Fruit fly (Drosophila melanogaster) whole organism: ENCODE measurements around the gene abd-A.

Experiments
- CG8478 ChIP-seq: fragments of >200 bp; optimal IDR thresholded peaks from 2 replicates; lab custom pipeline; 2018; ENCODE audit warnings: inconsistent platforms
- Dll ChIP-seq: fragments of >200 bp; optimal IDR thresholded peaks from 2 replicates; lab custom pipeline; 2017
- EcR ChIP-seq, 2 experiments: fragments of >200 bp; optimal IDR thresholded peaks; 2 replicates each; lab custom pipeline; 2017; ENCODE audit warnings: missing biosample characterization in 2 of 2, missing genetic modification characterization in 2 of 2, missing genetic modification reagents in 2 of 2
- pan ChIP-seq: fragments of >200 bp; optimal IDR thresholded peaks from 2 replicates; lab custom pipeline; 2017
- psq ChIP-seq: fragments of >200 bp; optimal IDR thresholded peaks from 2 replicates; lab custom pipeline; 2017
- usp ChIP-seq: fragments of >200 bp; optimal IDR thresholded peaks from 2 replicates; lab custom pipeline; 2017; ENCODE audit warnings: missing biosample characterization, missing genetic modification characterization, mixed read lengths

The abd-A gene

DNA sequence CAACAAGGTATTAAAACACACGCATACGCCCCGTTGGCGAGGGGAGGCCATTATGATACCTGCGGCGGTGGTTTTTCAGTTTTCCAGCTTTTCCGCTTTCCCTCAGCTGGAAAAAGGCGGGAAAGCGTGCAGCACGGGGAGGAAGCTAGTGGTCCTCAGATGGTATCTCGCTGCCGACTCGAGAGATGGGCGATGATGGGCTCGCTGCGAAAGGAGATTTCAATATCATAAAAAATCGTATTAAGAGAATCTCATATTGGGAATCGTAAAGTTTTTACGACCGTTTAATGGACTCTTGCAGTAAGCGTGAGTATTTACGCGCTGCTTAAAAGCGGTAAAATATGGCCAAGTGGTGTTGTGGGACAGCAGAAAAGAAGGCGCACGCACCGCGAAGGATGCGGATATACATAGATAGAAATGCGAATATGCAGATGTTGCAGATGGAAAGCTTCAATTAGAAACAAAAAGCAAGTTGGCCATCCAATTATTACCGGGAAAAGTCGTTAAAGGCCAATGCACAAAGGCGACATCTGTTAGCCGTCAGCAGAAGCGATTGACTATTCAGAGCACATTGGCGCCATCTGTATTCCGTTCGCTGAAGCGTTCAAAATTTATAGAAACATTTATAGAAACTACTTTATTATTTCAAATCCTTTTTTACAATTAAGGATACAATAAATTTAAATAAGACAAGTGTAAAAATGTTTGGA lies 4.6 kb upstream of the abd-A start:
- no peak for TF ChIP-seq CG8478 (lab: Kevin White, UChicago)

DNA sequence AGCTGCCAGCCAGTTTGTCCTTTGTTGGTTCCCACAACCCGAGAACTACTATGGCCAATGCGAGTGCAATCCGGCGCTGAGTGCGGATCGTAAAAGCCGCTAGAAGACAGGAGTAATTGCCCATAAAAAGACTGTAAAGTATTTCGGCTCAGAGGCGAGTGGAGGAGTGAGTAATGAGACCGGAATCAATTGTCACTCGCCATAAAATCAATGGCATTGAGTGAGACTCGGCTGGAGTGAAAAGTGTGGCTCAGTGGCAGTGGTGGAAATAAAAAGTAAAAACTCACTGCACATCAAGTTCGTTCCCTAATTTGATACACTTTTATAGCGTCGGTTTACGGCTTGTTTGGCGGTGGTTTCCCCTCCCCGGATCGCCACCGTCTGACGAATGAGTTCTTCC lies 3.2 kb upstream of the abd-A start:
- TF ChIP-seq Dll (no peak), usp (GFP tag; lab: Kevin White, UChicago) (no peak), EcR (GFP tag; optimal IDR thresholded peaks at IDR 0.05; lab: Kevin White, UChicago) (no peak), psq (lab: Kevin White, UChicago) (no peak), pan (no peak), CG8478 (lab: Kevin White, UChicago) (no peak)

DNA sequence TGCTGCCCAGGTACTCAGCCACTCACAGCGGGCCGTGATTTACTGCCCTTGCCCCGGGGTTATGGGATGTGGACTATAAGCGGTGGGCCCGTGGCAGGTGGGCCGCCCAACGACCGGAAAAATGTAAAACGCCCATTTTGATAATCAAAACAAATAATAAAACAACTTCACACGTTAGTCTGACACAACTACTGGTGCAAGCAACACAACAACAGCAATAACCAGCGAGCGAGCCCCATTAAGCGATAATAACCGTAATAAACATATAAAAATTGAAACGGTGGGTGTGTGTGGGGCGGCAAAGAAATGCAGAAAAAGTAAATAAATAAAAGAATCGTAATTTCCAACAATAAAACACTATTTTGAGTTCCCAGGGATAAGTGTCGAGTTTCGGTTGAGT lies 2.1 kb upstream of the abd-A start:
- TF ChIP-seq Dll, result no peak
- TF ChIP-seq usp (GFP tag; lab: Kevin White, UChicago), result no peak
- no peak for TF ChIP-seq CG8478 (lab: Kevin White, UChicago)
- TF ChIP-seq pan, result no peak

DNA sequence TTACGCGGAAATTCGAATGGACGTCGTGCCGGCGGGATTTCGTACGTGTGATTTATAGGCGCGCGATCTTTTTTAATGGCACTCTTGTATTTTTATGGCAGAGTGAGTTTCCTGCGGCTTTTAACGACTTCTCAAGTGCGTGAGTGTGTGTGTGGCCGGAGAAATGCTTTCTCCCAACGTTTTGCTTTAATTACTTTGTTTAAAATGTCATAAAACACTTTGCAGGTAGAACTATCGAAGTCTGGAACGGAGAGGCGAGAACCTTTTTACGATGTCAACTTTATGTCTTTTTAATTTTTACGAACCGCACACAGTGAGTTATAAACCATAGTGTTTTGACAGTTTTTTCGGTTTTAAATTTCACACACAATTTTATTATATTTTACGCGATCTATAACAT lies 691 bp downstream of the abd-A start:
- no peak for TF ChIP-seq psq (lab: Kevin White, UChicago)
- TF ChIP-seq Dll, result no peak
- TF ChIP-seq CG8478 (lab: Kevin White, UChicago), result no peak
- TF ChIP-seq EcR (GFP tag; optimal IDR thresholded peaks at IDR 0.05; lab: Kevin White, UChicago), result no peak
- no peak for TF ChIP-seq usp (GFP tag; lab: Kevin White, UChicago)
- no peak for TF ChIP-seq pan

DNA sequence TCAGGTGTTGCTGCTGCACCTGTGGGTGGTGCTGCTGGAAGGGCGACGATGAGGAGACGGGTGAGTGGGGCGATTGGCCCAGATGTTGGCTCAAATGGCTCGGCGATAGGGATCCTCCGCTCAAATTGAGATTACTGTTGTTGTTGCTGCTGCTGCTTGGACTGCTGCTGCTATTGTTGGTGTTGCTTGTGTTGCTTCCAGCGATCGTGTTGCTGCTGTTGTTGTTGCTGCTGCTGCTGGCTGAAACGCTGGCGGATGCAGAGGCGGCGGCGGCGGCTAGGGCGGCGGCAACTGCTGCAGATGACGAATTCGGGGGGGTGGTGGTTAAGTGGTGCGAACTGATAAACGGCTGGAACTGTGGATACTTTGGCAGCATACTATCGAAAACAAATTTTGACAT lies 2.2 kb downstream of the abd-A start:
- TF ChIP-seq EcR (GFP tag; optimal IDR thresholded peaks at IDR 0.05; lab: Kevin White, UChicago) (no peak), usp (GFP tag; lab: Kevin White, UChicago) (no peak), Dll (no peak), pan (no peak), CG8478 (lab: Kevin White, UChicago) (no peak), psq (lab: Kevin White, UChicago) (no peak)

DNA sequence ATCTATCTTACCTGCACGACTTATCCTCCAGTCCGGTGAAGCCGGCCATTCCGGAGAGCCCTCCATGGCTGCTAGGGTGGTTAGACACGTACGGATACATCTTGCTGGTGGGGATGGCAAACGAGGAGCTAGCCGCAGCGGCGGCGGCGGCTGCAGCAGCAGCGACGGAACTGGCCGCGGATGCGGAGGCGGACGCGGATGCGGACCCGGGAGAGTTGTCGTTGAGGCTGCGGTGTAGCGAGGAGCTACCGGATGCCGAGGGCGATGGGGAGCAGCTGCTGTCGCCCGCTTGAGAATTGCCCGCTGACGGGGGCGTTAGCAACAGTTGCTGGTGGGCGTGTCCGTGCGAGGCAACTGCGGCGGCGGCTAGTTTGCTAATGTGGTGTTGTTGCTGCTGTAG lies 2.7 kb downstream of the abd-A start:
- TF ChIP-seq CG8478 (lab: Kevin White, UChicago) (no peak), usp (GFP tag; lab: Kevin White, UChicago) (no peak), Dll (no peak), psq (lab: Kevin White, UChicago) (no peak)

DNA sequence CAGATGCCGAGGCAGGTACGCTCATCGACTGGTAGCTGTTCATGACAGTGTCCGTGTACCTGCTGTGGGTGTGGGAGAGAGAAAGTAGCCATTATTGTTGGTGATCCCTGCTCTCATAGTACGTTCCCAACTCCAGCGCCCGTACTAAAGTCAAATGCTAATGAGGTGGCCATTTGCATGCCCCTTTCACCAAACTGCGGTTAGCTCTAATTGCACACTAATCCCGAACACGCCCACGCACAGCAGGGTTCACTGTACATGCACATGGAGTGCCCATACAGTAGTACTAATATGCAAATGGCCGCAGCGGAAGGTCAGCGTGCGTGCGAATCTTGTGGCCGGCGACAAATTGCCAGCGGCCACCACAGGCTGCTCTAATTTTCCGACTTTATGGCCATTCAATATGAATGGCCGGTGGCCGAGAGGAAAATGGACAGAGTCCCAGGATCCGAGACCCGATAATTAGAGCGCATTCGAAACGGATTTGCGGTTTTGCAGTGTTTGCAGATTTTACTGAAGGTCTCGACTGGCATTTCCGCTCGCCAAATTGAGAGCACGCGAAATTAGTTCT lies 3.5 kb downstream of the abd-A start:
- TF ChIP-seq CG8478 (lab: Kevin White, UChicago) (no peak), usp (GFP tag; lab: Kevin White, UChicago) (no peak), EcR (GFP tag; optimal IDR thresholded peaks at IDR 0.05; lab: Kevin White, UChicago) (no peak)

DNA sequence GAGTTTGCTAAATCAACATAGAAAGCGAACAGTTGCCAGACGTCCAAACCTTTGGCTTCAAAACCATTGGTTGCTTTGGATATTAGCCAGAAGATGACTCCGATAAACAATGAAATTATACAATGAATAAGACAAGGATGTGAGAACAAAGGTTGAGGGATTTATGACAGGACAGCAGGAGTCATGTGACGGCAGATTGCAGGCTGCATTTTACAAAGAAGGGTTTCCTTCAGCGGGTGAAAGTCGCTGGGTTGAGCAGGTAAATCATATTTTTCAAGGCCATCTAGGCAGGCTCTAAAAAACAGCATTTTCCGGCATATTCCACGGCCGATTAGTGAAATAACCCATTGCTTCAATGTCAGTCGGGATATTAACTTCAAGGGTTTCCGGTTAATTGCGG lies 7.8 kb downstream of the abd-A start:
- no peak for TF ChIP-seq Dll
- no peak for TF ChIP-seq usp (GFP tag; lab: Kevin White, UChicago)
- TF ChIP-seq EcR (GFP tag; optimal IDR thresholded peaks at IDR 0.05; lab: Kevin White, UChicago), result no peak
- no peak for TF ChIP-seq psq (lab: Kevin White, UChicago)
- TF ChIP-seq pan, result no peak
- no peak for TF ChIP-seq CG8478 (lab: Kevin White, UChicago)

DNA sequence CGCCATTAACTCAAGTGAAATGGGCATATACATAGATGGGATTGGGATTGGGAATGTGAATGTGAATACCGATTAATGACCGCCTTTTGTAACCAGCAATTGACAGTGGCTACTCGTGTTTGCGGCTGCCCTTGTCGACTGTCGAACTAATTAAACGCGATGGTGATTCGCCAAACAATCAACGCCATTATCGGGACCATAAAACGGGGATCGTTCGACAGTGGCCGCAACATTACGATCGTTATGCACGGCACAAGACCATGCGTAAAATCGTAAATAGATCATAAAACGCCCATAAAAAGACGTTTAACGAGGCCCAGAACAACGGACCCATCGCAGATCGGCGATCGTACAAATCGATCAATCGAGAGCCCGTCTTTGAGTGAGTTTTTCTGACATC lies 8.4 kb downstream of the abd-A start:
- TF ChIP-seq pan (no peak), CG8478 (lab: Kevin White, UChicago) (no peak), EcR (GFP tag; optimal IDR thresholded peaks at IDR 0.05; lab: Kevin White, UChicago) (no peak), usp (GFP tag; lab: Kevin White, UChicago) (no peak), psq (lab: Kevin White, UChicago) (no peak), Dll (no peak)

DNA sequence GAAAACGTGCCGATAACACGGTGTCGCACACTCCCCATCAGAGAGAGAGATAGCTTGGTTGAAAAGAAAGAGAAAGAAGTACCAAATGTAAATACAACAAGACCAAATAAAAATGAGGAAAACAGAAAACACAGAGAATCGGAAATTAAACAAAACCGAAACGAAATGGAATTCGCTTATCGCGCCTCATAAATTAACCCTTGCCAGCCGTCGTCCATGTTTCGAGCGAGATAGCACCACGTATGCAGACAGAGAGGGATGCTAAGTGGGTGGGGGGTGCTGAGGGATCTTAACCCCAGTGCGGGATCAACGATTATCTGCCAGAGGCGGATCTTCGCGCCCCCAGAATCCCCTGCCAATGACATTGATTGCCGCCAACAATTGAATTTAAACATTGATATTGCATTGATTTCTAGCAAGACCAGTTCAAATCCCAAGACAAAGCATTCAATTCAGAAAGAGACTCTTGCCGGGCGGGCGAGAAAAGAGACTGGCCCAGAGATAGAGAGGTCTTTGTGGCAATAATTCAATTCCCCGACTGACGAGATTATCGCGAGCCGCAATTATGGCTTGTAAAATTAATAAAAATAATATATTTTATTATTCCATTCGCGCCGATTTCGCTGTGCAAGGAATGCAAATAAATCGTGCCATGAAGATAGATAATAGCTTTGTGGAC lies 10.3 kb downstream of the abd-A start:
- TF ChIP-seq Dll, result no peak
- no peak for TF ChIP-seq EcR (GFP tag; optimal IDR thresholded peaks at IDR 0.05; lab: Kevin White, UChicago)
- TF ChIP-seq CG8478 (lab: Kevin White, UChicago), result no peak
- TF ChIP-seq pan, result no peak
- no peak for TF ChIP-seq psq (lab: Kevin White, UChicago)
- no peak for TF ChIP-seq usp (GFP tag; lab: Kevin White, UChicago)

DNA sequence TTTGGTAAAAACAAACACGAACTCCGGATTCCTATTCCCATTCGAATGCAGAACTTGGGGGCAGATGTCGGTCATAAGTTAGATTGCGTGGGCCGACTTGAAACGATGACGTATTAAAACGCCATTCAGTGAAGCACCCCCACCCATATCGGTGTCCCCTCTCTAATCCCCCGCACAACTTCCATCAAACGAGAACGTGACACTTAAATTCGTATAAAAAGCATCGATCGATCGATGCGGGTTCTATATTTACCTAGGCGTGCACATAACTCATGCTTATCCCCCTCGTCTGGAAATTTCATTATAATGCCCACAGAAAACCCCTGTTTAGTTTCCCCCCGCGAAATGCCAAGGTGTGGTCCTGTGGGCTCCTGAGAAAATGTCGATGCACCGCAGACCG lies 12.4 kb downstream of the abd-A start:
- TF ChIP-seq usp (GFP tag; lab: Kevin White, UChicago) (no peak), Dll (no peak), psq (lab: Kevin White, UChicago) (no peak), EcR (GFP tag; optimal IDR thresholded peaks at IDR 0.05; lab: Kevin White, UChicago) (no peak), pan (no peak), CG8478 (lab: Kevin White, UChicago) (no peak)

DNA sequence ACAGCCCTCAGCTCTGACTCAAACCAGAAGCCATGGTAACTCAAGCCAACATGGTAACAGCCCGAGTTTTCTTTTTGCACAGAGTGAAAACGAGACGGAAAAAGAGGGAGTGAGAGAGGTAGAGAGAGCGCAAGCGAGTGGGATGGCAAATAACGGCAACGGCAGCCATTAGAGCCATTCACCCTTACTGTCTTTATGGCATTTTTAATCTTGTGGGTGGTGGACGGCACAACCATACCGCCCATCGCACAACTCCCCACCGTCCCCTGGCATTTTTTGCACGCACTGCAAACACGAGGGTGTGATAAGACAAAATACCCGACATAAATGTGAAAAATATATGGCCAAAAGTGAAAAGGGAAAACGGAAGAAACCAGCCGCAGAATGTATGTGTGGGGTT lies 14.1 kb downstream of the abd-A start:
- no peak for TF ChIP-seq CG8478 (lab: Kevin White, UChicago)
